Fruit fly (Drosophila melanogaster) whole organism, embryonic: Measurements from ENCODE around the gene CG14961.

Experiments
- HmgZ ChIP-seq: fragments of 200-800 bp; sonication (Bioruptor generic); optimal IDR thresholded peaks from 2 replicates; lab custom pipeline; 2018; ENCODE audit warnings: missing biosample characterization, mild to moderate bottlenecking, missing genetic modification characterization
- Sry-β ChIP-seq: fragments of 200-800 bp; sonication (Bioruptor generic); optimal IDR thresholded peaks from 2 replicates; lab custom pipeline; 2018; ENCODE audit warnings: missing biosample characterization, mild to moderate bottlenecking, missing genetic modification characterization, moderate library complexity

DNA sequence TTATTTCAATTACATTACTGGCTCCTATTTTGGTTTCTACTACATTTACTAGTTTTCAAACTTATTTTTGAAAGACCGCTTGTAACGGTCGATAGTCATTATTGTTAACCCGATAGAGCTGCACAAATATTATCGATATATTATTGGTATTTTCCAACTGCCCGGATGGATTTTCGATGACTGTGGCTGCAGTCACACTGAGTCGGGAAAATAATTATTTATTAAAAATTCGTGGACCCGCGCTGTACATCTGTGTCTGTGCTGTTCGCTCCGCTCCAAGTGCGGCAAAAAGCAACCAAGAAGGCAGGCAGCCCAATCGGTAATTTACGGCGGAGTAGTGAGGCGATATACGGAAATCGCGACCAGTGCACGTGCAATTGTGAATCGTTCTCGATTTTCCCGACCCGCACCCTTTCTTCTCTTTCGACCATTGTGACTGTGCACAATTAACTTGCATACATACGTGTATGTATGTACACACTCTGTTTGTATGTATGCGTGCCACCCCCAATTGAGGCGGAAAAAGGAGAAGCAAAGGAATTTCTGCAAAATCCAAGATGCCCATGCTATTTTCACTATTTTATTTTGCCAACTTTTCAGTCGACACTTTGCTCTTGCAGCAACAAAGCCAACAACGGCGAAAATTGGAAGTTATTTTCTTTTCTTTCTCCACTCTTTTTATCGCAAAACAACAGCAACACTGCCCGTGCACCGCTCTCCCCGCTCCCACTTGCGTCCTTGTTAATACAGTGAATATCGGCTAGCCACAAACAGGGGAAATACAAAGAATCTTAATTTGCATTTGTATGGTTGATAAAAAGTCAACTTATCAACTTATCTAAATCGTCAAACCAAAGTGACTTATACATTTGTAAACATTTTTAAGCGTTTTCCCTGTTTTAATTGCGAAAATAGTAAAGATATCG, 26.1 kb upstream of the CG14961 start, which contains the start of gene ZnT63C:
- TF ChIP-seq Sry-β = no peak
- TF ChIP-seq HmgZ (tag; lab: Kevin White, UChicago) = no peak
